Worm (Caenorhabditis elegans) whole organism, L2 larva: Measurements from ENCODE around the gene Y43E12A.2.

ENCODE experiments used
- C34F6.9 ChIP-seq: fragments of 150-350 bp; optimal IDR thresholded peaks from 2 replicates; lab custom pipeline; 2014; ENCODE audit warnings: missing biosample characterization, missing genetic modification characterization
- F13H6.1 ChIP-seq: sonication (generic microtip); optimal IDR thresholded peaks from 2 replicates; lab custom pipeline; 2016; ENCODE audit warnings: missing genetic modification characterization, missing compliant biosample characterization
- R02D3.7 ChIP-seq: fragments of 150-350 bp; optimal IDR thresholded peaks from 2 replicates; lab custom pipeline; 2014; ENCODE audit warnings: missing biosample characterization, missing genetic modification characterization
- Y55F3AM.14 ChIP-seq: fragments of 200-800 bp; sonication (Bioruptor generic); optimal IDR thresholded peaks from 2 replicates; lab custom pipeline; 2018; ENCODE audit warnings: mild to moderate bottlenecking, missing genetic modification characterization, missing compliant biosample characterization
- alr-1 ChIP-seq: fragments of 150-350 bp; optimal IDR thresholded peaks from 2 replicates; lab custom pipeline; 2014; ENCODE audit warnings: missing biosample characterization, missing genetic modification characterization
- aly-2 ChIP-seq: fragments of 150-350 bp; optimal IDR thresholded peaks from 2 replicates; lab custom pipeline; 2014; ENCODE audit warnings: missing biosample characterization, missing genetic modification characterization
- ama-1 ChIP-seq: fragments of 150-350 bp; optimal IDR thresholded peaks from 2 replicates; lab custom pipeline; 2018; ENCODE audit warnings: inconsistent platforms
- blmp-1 ChIP-seq: sonication (generic microtip); optimal IDR thresholded peaks from 2 replicates; lab custom pipeline; 2017; ENCODE audit warnings: missing genetic modification characterization, mild to moderate bottlenecking, missing compliant biosample characterization, antibody characterized with exemption, moderate library complexity; ENCODE audit not compliant: insufficient read depth
- ceh-16 ChIP-seq: fragments of 150-350 bp; optimal IDR thresholded peaks from 2 replicates; lab custom pipeline; 2014; ENCODE audit warnings: missing biosample characterization, missing genetic modification characterization
- ceh-82 ChIP-seq: fragments of 150-350 bp; optimal IDR thresholded peaks from 2 replicates; lab custom pipeline; 2014; ENCODE audit warnings: missing biosample characterization, missing genetic modification characterization
- crh-2 ChIP-seq: sonication (generic microtip); optimal IDR thresholded peaks from 2 replicates; lab custom pipeline; 2017; ENCODE audit warnings: missing biosample characterization, missing genetic modification characterization
- dmd-4 ChIP-seq: sonication (generic microtip); optimal IDR thresholded peaks from 2 replicates; lab custom pipeline; 2017; ENCODE audit warnings: missing biosample characterization, missing genetic modification characterization
- egl-27 ChIP-seq: sonication (generic microtip); optimal IDR thresholded peaks from 3 replicates; lab custom pipeline; 2017; ENCODE audit warnings: missing biosample characterization, missing genetic modification reagents, missing genetic modification characterization
- fos-1 ChIP-seq: fragments of 150-350 bp; optimal IDR thresholded peaks from 2 replicates; lab custom pipeline; 2014; ENCODE audit warnings: missing biosample characterization, missing genetic modification characterization
- gmeb-1 ChIP-seq: fragments of 150-350 bp; optimal IDR thresholded peaks from 2 replicates; lab custom pipeline; 2014; ENCODE audit warnings: missing biosample characterization, missing genetic modification characterization
- lin-11 ChIP-seq: fragments of 150-350 bp; sonication (generic microtip); optimal IDR thresholded peaks from 2 replicates; lab custom pipeline; 2014; ENCODE audit warnings: missing biosample characterization, missing genetic modification characterization, inconsistent platforms, mixed read lengths
- lin-13 ChIP-seq: fragments of 150-350 bp; optimal IDR thresholded peaks from 2 replicates; lab custom pipeline; 2014; ENCODE audit warnings: missing biosample characterization, missing genetic modification reagents, missing genetic modification characterization
- lin-39 ChIP-seq: fragments of 150-350 bp; optimal IDR thresholded peaks from 2 replicates; lab custom pipeline; 2014; ENCODE audit warnings: missing biosample characterization, missing genetic modification reagents, missing genetic modification characterization
- lsy-2 ChIP-seq, 2 experiments: fragments of 150-350 bp in 1 of 2; sonication (generic microtip) in 1 of 2; optimal IDR thresholded peaks; 2 replicates each; lab custom pipeline; 2014 to 2017; ENCODE audit warnings: missing biosample characterization in 2 of 2, missing genetic modification characterization in 2 of 2
- mab-5 ChIP-seq: fragments of 150-350 bp; optimal IDR thresholded peaks from 2 replicates; lab custom pipeline; 2014; ENCODE audit warnings: missing biosample characterization, missing genetic modification characterization
- mbf-1 ChIP-seq: sonication (generic microtip); optimal IDR thresholded peaks from 2 replicates; lab custom pipeline; 2017; ENCODE audit warnings: missing biosample characterization, missing genetic modification characterization
- mdl-1 ChIP-seq, 2 experiments: fragments of 150-350 bp in 1 of 2; sonication (generic microtip) in 1 of 2; optimal IDR thresholded peaks; 2 replicates each; lab custom pipeline; 2017; ENCODE audit warnings: missing biosample characterization in 2 of 2, missing genetic modification characterization in 2 of 2
- nhr-10 ChIP-seq: sonication (generic microtip); optimal IDR thresholded peaks from 2 replicates; lab custom pipeline; 2017; ENCODE audit warnings: missing biosample characterization, missing genetic modification characterization
- nhr-11 ChIP-seq: fragments of 150-350 bp; optimal IDR thresholded peaks from 2 replicates; lab custom pipeline; 2014; ENCODE audit warnings: missing biosample characterization, missing genetic modification characterization
- nhr-129 ChIP-seq: fragments of 150-350 bp; optimal IDR thresholded peaks from 2 replicates; lab custom pipeline; 2014; ENCODE audit warnings: missing biosample characterization, missing genetic modification characterization
- nhr-21 ChIP-seq: fragments of 150-350 bp; optimal IDR thresholded peaks from 2 replicates; lab custom pipeline; 2014; ENCODE audit warnings: missing biosample characterization, missing genetic modification characterization
- nhr-23 ChIP-seq: fragments of 150-350 bp; optimal IDR thresholded peaks from 2 replicates; lab custom pipeline; 2014; ENCODE audit warnings: missing biosample characterization, missing genetic modification reagents, missing genetic modification characterization
- nhr-237 ChIP-seq: fragments of 150-350 bp; optimal IDR thresholded peaks from 2 replicates; lab custom pipeline; 2014; ENCODE audit warnings: missing biosample characterization, missing genetic modification characterization
- nhr-25 ChIP-seq: fragments of 150-350 bp; sonication (generic microtip); optimal IDR thresholded peaks from 3 replicates; lab custom pipeline; 2014; ENCODE audit warnings: missing biosample characterization, missing genetic modification characterization
- nhr-6 ChIP-seq: fragments of 150-350 bp; optimal IDR thresholded peaks from 2 replicates; lab custom pipeline; 2014; ENCODE audit warnings: missing biosample characterization, missing genetic modification characterization
- nhr-77 ChIP-seq: fragments of 150-350 bp; optimal IDR thresholded peaks from 2 replicates; lab custom pipeline; 2014; ENCODE audit warnings: missing biosample characterization, missing genetic modification characterization
- peb-1 ChIP-seq: fragments of 150-350 bp; optimal IDR thresholded peaks from 2 replicates; lab custom pipeline; 2014; ENCODE audit warnings: missing biosample characterization, missing genetic modification characterization
- sem-4 ChIP-seq: fragments of 150-350 bp; optimal IDR thresholded peaks from 2 replicates; lab custom pipeline; 2014; ENCODE audit warnings: missing biosample characterization, missing genetic modification reagents, missing genetic modification characterization
- skn-1 ChIP-seq: sonication (generic microtip); optimal IDR thresholded peaks from 2 replicates; lab custom pipeline; 2017; ENCODE audit warnings: missing biosample characterization, missing genetic modification characterization
- sma-3 ChIP-seq: sonication (generic microtip); optimal IDR thresholded peaks from 2 replicates; lab custom pipeline; 2016; ENCODE audit warnings: missing genetic modification reagents, missing genetic modification characterization, missing compliant biosample characterization
- sma-9 ChIP-seq, 2 experiments: fragments of 150-350 bp in 1 of 2; sonication (generic microtip) in 1 of 2; optimal IDR thresholded peaks; 2 replicates each; lab custom pipeline; 2014 to 2016; ENCODE audit warnings: missing genetic modification characterization in 2 of 2, mild to moderate bottlenecking in 1 of 2, missing biosample characterization in 1 of 2, missing compliant biosample characterization in 1 of 2, missing genetic modification reagents in 1 of 2, moderate library complexity in 1 of 2
- snpc-4 ChIP-seq: fragments of 150-350 bp; optimal IDR thresholded peaks from 2 replicates; lab custom pipeline; 2014; ENCODE audit warnings: missing biosample characterization, missing genetic modification characterization
- unc-39 ChIP-seq: fragments of 150-350 bp; optimal IDR thresholded peaks from 2 replicates; lab custom pipeline; 2014; ENCODE audit warnings: missing biosample characterization, missing genetic modification characterization
- unc-55 ChIP-seq: fragments of 150-350 bp; sonication (generic microtip); optimal IDR thresholded peaks from 3 replicates; lab custom pipeline; 2014; ENCODE audit warnings: missing biosample characterization, missing genetic modification reagents, missing genetic modification characterization
- unc-62 ChIP-seq: fragments of 150-350 bp; optimal IDR thresholded peaks from 2 replicates; lab custom pipeline; 2014; ENCODE audit warnings: missing biosample characterization, missing genetic modification reagents, missing genetic modification characterization
- zag-1 ChIP-seq: fragments of 150-350 bp; optimal IDR thresholded peaks from 2 replicates; lab custom pipeline; 2014; ENCODE audit warnings: missing biosample characterization, missing genetic modification characterization
- ztf-1 ChIP-seq: fragments of 200-800 bp; sonication (Bioruptor generic); conservative IDR thresholded peaks from 2 replicates; pipeline ENCODE4 v1.3.6; 2022; ENCODE audit warnings: missing genetic modification characterization, missing compliant biosample characterization
- ztf-4 ChIP-seq: fragments of 150-350 bp; optimal IDR thresholded peaks from 2 replicates; lab custom pipeline; 2014; ENCODE audit warnings: missing biosample characterization, missing genetic modification characterization

The Y43E12A.2 gene

DNA sequence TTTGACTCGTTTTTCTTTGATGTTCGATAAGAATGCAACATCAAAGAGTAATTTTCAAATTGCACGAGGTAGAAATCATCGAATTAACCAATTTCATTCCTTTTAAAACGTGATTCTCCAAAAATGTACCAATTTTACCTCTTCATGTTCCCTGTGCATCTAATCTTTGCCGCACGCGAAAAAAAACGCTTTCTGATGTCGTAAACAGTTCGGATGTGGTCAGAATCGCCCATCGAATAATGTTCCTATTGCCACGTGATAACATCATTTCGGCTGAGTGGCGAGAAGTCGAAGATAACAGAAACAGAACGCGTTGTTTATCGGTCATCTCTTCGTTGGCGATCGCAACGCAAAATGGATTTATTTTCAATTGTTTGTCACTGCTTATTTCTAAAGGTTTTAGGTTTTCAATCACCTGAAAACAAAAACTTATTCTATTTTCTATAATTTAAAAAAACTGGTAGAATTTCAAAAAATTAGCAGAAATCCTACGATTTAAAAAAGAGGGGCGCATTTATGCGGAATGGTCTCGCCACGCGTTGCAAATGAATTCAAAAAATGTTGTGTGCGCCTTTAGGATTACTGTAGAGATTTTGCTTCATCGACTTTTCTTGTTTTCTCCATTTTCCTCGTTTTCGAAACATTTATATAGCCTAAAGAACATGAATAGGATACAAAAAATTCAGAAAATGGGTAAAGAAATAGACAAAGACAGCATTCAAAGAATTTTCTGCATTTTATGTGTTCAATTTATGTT lies 39.8 kb downstream of the Y43E12A.2 start, which contains the start of gene mogs-1:
Gene mogs-1, minus strand, starts transcription at position 417 of the 757 bp plus-strand sequence.
- peak; percentile 41 for TF ChIP-seq sem-4 (tag; lab: Kevin White, UChicago)
- TF ChIP-seq nhr-25 = peak; percentile 44
- peak; percentile 23 for TF ChIP-seq nhr-129 (tag; lab: Kevin White, UChicago)
- no peak for TF ChIP-seq nhr-237 (tag; lab: Kevin White, UChicago)
- peak in 1 of 2 experiments; percentile 22 for TF ChIP-seq lsy-2 (tag; optimal IDR thresholded peaks at IDR 0.05; lab: Kevin White, UChicago)
- TF ChIP-seq crh-2 (tag; lab: Kevin White, UChicago) = peak; percentile 57
- TF ChIP-seq Y55F3AM.14 (GFP tag; lab: Kevin White, UChicago) = no peak
- no peak for TF ChIP-seq zag-1
- peak; percentile 47 for TF ChIP-seq fos-1
- peak in 1 of 2 experiments; percentile 50 for TF ChIP-seq mdl-1 (tag; optimal IDR thresholded peaks at IDR 0.05; lab: Kevin White, UChicago)
- TF ChIP-seq gmeb-1 = peak; percentile 5
- peak; percentile 67 for TF ChIP-seq sma-3 (GFP tag; lab: Kevin White, UChicago)
- TF ChIP-seq sma-9 (GFP tag; optimal IDR thresholded peaks at IDR 0.05; lab: Kevin White, UChicago) = peak; percentile 35
- no peak for TF ChIP-seq sma-9 (tag; optimal IDR thresholded peaks at IDR 0.05; lab: Kevin White, UChicago)
- TF ChIP-seq nhr-21 (tag; lab: Kevin White, UChicago) = peak; percentile 71

DNA sequence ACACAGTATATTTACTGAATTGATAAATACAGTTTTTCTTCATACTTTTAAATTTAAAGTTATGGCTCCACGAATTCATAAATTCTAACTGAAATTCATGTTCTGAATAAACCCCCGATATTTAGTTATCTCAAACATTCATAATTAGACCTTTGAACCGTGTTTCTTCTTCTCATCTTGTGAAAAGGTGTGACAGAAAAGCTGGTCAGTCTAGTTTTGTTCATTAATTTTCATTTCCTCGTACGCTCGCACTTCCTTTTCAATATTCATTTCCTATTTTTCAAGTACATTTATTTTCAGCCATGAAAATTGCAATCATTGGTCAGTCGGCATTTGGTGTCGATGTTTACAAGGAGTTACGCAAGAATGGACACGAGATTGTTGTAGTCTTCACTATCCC lies 40.4 kb downstream of the Y43E12A.2 start, which contains the start of gene alh-3:
Gene alh-3, plus strand, starts transcription at position 301 of the 400 bp plus-strand sequence.
- TF ChIP-seq gmeb-1 (no peak), R02D3.7 (tag; lab: Kevin White, UChicago) (no peak), lin-11 (no peak), egl-27 (no peak), skn-1 (tag; lab: Kevin White, UChicago) (no peak), sem-4 (tag; lab: Kevin White, UChicago) (no peak), snpc-4 (tag; lab: Kevin White, UChicago) (no peak)

DNA sequence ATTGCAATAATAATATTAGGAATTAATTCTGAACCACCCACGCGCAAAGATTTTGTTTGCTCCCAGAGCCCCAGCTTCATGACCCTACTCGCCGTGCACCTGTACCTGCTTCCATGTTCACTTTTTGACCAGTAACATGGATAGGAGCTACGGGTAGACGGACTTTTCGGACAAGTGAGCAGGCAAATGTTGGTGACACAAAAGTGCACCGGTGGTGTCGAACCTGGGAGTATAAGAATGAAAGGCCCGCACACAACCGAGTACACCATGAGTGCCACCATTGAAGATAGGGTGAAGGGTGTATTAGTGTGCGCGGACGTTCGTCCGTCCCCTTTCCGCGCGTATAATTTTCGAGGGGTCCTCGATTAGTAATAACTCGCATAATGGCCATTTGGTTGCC lies 44.1 kb downstream of the Y43E12A.2 start:
- TF ChIP-seq nhr-23 (no peak), peb-1 (tag; lab: Kevin White, UChicago) (no peak), crh-2 (tag; lab: Kevin White, UChicago) (no peak), zag-1 (peak; percentile 34), ztf-1 (0 out of 2 replicates have a peak, but pooled peaks have one; percentile 28), sma-9 (GFP tag; optimal IDR thresholded peaks at IDR 0.05; lab: Kevin White, UChicago) (peak; percentile 29), sma-9 (tag; optimal IDR thresholded peaks at IDR 0.05; lab: Kevin White, UChicago) (no peak), Y55F3AM.14 (GFP tag; lab: Kevin White, UChicago) (peak; percentile 71)

DNA sequence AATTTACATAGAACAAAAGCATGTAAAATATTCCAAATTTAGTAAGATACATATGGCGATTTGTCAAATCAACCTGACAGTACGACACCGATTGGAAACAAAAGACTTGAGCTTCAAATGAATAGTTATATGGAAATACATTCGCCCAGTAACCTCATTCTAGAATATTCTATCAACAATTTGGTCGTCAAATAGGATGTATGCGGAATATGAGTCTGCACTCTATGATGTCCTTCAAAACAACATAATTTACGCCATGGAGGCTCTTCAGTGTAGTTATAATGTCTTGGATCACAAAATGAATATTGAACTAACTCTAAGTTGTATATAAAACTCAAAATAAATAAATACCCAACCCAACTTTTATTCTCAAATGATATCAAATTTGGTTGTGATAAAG lies 44.8 kb downstream of the Y43E12A.2 start:
- no peak for TF ChIP-seq F13H6.1 (tag; lab: Kevin White, UChicago)
- TF ChIP-seq lsy-2 (tag; optimal IDR thresholded peaks at IDR 0.05; lab: Kevin White, UChicago) = peak in 1 of 2 experiments; percentile 58
- TF ChIP-seq skn-1 (tag; lab: Kevin White, UChicago) = no peak
- no peak for TF ChIP-seq sem-4 (tag; lab: Kevin White, UChicago)
- TF ChIP-seq lin-13 (GFP tag; lab: Kevin White, UChicago) = no peak
- no peak for TF ChIP-seq ceh-82 (tag; lab: Kevin White, UChicago)
- TF ChIP-seq ztf-4 (tag; lab: Kevin White, UChicago) = peak; percentile 48
- TF ChIP-seq lin-39 (tag; lab: Kevin White, UChicago) = no peak
- TF ChIP-seq nhr-11 (tag; lab: Kevin White, UChicago) = no peak
- TF ChIP-seq nhr-77 = no peak
- no peak for TF ChIP-seq dmd-4
- no peak for TF ChIP-seq ceh-16 (tag; lab: Kevin White, UChicago)
- no peak for TF ChIP-seq mab-5 (tag; lab: Kevin White, UChicago)
- no peak for TF ChIP-seq alr-1
- no peak for TF ChIP-seq mbf-1 (tag; lab: Kevin White, UChicago)
- no peak for TF ChIP-seq nhr-237 (tag; lab: Kevin White, UChicago)
- TF ChIP-seq nhr-129 (tag; lab: Kevin White, UChicago) = peak; percentile 46
- no peak for TF ChIP-seq lin-11
- no peak for TF ChIP-seq ztf-1
- peak; percentile 22 for TF ChIP-seq crh-2 (tag; lab: Kevin White, UChicago)
- TF ChIP-seq nhr-10 (tag; lab: Kevin White, UChicago) = no peak
- no peak for TF ChIP-seq aly-2 (tag; lab: Kevin White, UChicago)
- no peak for TF ChIP-seq ama-1 (lab: Kevin White, UChicago)
- no peak for TF ChIP-seq nhr-25
- peak; percentile 40 for TF ChIP-seq unc-55
- TF ChIP-seq fos-1 = no peak
- TF ChIP-seq mdl-1 (tag; optimal IDR thresholded peaks at IDR 0.05; lab: Kevin White, UChicago) = no peak
- TF ChIP-seq nhr-23 = no peak
- no peak for TF ChIP-seq blmp-1 (tag; lab: Kevin White, UChicago)
- TF ChIP-seq C34F6.9 (tag; lab: Kevin White, UChicago) = peak; percentile 63
- no peak for TF ChIP-seq unc-62
- TF ChIP-seq unc-39 (tag; lab: Kevin White, UChicago) = no peak
- no peak for TF ChIP-seq nhr-21 (tag; lab: Kevin White, UChicago)
- no peak for TF ChIP-seq nhr-6 (tag; lab: Kevin White, UChicago)
- peak; percentile 27 for TF ChIP-seq sma-9 (GFP tag; optimal IDR thresholded peaks at IDR 0.05; lab: Kevin White, UChicago)
- no peak for TF ChIP-seq sma-9 (tag; optimal IDR thresholded peaks at IDR 0.05; lab: Kevin White, UChicago)
- no peak for TF ChIP-seq peb-1 (tag; lab: Kevin White, UChicago)
- TF ChIP-seq gmeb-1 = no peak
